Fruit fly (Drosophila melanogaster) whole organism: ENCODE measurements around the gene CG7778.

Experiments used
- CG8478 ChIP-seq: fragments of >200 bp; optimal IDR thresholded peaks from 2 replicates; lab custom pipeline; 2018; ENCODE audit warnings: inconsistent platforms
- Dll ChIP-seq: fragments of >200 bp; optimal IDR thresholded peaks from 2 replicates; lab custom pipeline; 2017
- EcR ChIP-seq, 2 experiments: fragments of >200 bp; optimal IDR thresholded peaks; 2 replicates each; lab custom pipeline; 2017; ENCODE audit warnings: missing biosample characterization in 2 of 2, missing genetic modification characterization in 2 of 2, missing genetic modification reagents in 2 of 2
- pan ChIP-seq: fragments of >200 bp; optimal IDR thresholded peaks from 2 replicates; lab custom pipeline; 2017
- psq ChIP-seq: fragments of >200 bp; optimal IDR thresholded peaks from 2 replicates; lab custom pipeline; 2017
- usp ChIP-seq: fragments of >200 bp; optimal IDR thresholded peaks from 2 replicates; lab custom pipeline; 2017; ENCODE audit warnings: missing biosample characterization, missing genetic modification characterization, mixed read lengths

Gene CG7778

DNA sequence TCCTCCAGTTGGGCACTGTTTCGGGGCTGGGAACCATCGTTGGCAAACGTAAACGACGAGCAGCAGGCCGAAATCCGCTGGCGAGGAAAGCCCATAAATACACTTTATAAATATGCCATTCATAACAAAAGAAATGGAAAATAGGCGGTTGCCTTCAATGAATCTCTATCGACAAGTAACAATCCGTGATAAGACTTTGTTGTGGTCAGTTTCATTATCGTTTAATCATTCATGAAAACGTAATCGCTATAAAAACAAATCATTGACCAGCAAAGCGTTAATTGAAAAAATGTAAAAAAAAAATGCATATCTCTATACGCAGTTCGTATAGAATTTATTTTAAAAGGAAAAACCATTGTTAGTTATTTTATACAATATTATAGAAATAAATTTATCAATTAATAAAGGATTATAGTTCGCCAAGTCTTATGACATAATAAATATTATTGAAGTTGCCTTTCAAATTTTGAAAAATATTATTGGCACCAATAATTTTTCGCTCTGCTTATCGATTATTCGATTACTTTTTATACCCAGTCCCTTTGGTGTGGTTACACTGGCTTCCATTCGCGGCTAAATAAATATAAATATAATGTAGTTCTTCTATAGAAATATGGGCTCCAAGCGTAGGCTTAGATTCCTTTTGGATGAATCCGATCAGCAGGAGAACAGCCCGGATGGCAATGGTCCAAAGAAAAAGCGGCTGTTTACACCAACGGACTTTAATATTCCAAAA lies 53.6 kb downstream of the CG7778 start, which contains the start of gene CG31898:
CG31898 (plus strand) TSS at position 559 of the 736 bp plus-strand sequence.
- TF ChIP-seq EcR (GFP tag; optimal IDR thresholded peaks at IDR 0.05; lab: Kevin White, UChicago) = no peak
- no peak for TF ChIP-seq Dll (lab: Kevin White, UChicago)
- TF ChIP-seq psq (lab: Kevin White, UChicago) = no peak
- TF ChIP-seq usp (GFP tag; lab: Kevin White, UChicago) = no peak
- TF ChIP-seq pan (lab: Kevin White, UChicago) = no peak
- no peak for TF ChIP-seq CG8478 (lab: Kevin White, UChicago)
